Fruit fly (Drosophila melanogaster): ENCODE data around the gene retinin.

retinin gene

DNA sequence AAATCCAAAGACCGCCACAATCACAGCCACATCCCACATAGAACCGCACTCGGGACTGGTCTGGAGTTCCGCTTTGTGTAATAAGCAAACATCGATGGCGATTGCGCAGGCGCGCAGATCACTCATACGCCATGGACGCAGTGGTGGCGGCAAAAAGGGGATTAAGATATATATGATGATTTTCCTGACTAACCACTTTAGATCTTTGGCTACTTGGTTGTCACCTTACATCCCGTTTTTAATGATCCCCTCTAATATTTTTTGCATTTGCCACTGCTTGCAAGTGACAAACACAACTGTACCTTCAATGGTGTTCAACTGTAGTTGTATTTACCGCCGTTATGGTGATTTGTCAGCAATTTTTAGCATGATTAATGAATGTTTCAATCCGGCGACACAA, 21.8 kb upstream of the retinin start:
- peak; percentile 17 for TF ChIP-seq br (GFP tag; optimal IDR thresholded peaks at IDR 0.05)
- TF ChIP-seq foxo (GFP tag; optimal IDR thresholded peaks at IDR 0.05): peak in 1 of 2 experiments; percentile 55
- TF ChIP-seq jim (GFP tag; optimal IDR thresholded peaks at IDR 0.05): no peak
- TF ChIP-seq ey (GFP tag; optimal IDR thresholded peaks at IDR 0.05): peak; percentile 32
- TF ChIP-seq sage (GFP tag; optimal IDR thresholded peaks at IDR 0.05): no peak
- TF ChIP-seq CG9705 (GFP tag; optimal IDR thresholded peaks at IDR 0.05): no peak

dm6 chr3L:16313985-16314384, 17.7 kb upstream of the retinin start, which contains the start of gene CG13062:
Gene CG13062, plus strand, starts transcription at chr3L:16314285.
- TF ChIP-seq rgr (GFP tag; optimal IDR thresholded peaks at IDR 0.05): no peak
- no peak for TF ChIP-seq GATAd (GFP tag; optimal IDR thresholded peaks at IDR 0.05)
- no peak for TF ChIP-seq CrebA (GFP tag; optimal IDR thresholded peaks at IDR 0.05; ENCODE audit: borderline replicate concordance)
- TF ChIP-seq ey (GFP tag; optimal IDR thresholded peaks at IDR 0.05): no peak
- TF ChIP-seq Jra (GFP tag; optimal IDR thresholded peaks at IDR 0.05): no peak
- TF ChIP-seq Rel (GFP tag; optimal IDR thresholded peaks at IDR 0.05): no peak
- TF ChIP-seq Rel (tag; optimal IDR thresholded peaks at IDR 0.05): no peak
- TF ChIP-seq sv (GFP tag; optimal IDR thresholded peaks at IDR 0.05): no peak
- no peak for TF ChIP-seq jim (GFP tag; optimal IDR thresholded peaks at IDR 0.05)
- TF ChIP-seq pan (optimal IDR thresholded peaks at IDR 0.05): no peak
- TF ChIP-seq fru (GFP tag; optimal IDR thresholded peaks at IDR 0.05): no peak
- no peak for TF ChIP-seq Hr83 (GFP tag; optimal IDR thresholded peaks at IDR 0.05; ENCODE audit: poor library complexity, severe bottlenecking)
- no peak for TF ChIP-seq HLH106 (tag; optimal IDR thresholded peaks at IDR 0.05)
- no peak for TF ChIP-seq OdsH (GFP tag; optimal IDR thresholded peaks at IDR 0.05)
- TF ChIP-seq Hnf4 (GFP tag; optimal IDR thresholded peaks at IDR 0.05): no peak
- TF ChIP-seq Dfd (GFP tag; optimal IDR thresholded peaks at IDR 0.05): no peak
- no peak for TF ChIP-seq Abd-B (GFP tag; optimal IDR thresholded peaks at IDR 0.05)
- TF ChIP-seq CG32264 (GFP tag; optimal IDR thresholded peaks at IDR 0.05): no peak
- no peak for TF ChIP-seq woc (GFP tag; optimal IDR thresholded peaks at IDR 0.05)

DNA sequence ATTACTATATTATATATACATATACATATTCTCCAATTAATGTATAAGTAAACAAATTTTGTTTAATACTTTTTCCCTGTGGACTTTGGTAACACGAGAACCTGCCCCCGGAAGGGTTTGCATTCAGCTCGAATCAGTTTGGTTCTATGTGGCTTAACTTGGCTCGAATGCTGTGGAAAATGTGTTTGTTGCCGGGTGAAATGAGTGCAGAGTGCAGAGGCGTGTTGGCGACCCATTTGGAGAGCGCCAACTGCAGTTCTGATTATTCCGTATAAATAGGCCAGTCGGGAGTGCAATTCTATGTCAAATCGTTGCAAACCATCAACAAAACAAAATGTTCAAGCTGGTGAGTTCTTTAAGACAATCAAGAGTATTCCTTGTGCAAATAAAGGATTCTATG, 14.0 kb upstream of the retinin start, which contains the start of gene Nplp3:
Gene Nplp3, plus strand, starts transcription at position 301 of the 400 bp plus-strand sequence.
- no peak for TF ChIP-seq br (GFP tag; optimal IDR thresholded peaks at IDR 0.05)
- no peak for TF ChIP-seq Vsx2 (GFP tag; optimal IDR thresholded peaks at IDR 0.05; ENCODE audit: partially characterized antibody)

DNA sequence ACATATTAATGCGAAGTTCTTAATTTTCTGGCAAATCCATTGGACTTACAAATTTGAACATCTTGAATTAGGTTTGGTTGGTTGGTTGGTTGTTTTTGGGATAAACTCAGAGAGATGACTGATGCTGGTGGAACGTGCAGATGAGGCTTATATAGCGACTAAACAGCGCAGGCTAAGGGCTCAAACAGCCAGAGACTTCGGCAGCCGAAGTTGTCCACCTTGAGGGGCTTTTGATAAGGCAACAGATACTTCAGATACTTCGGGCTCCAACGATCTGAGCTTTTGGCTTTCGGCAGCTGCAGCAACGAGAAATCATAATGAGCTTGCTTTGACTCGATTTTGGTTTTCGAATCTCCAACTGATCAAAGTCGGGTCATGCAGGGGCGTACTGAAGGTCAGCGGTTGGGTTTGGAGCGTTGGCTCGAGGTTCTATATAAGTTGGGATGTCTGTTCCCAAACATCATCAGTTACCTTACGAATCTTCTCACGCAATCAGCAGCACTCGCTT, 12.3 kb upstream of the retinin start, which contains the start of the genes CG13041 and CG13060:
Gene CG13041, minus strand, starts transcription at position 128 of the 508 bp plus-strand sequence.
Gene CG13060, plus strand, starts transcription at position 458 of the 508 bp plus-strand sequence.
- no peak for TF ChIP-seq Dif (GFP tag; optimal IDR thresholded peaks at IDR 0.05; ENCODE audit: partially characterized antibody)
- no peak for TF ChIP-seq woc (GFP tag; optimal IDR thresholded peaks at IDR 0.05)
- no peak for TF ChIP-seq brk (GFP tag; optimal IDR thresholded peaks at IDR 0.05)
- no peak for TF ChIP-seq sv (GFP tag; optimal IDR thresholded peaks at IDR 0.05)
- no peak for TF ChIP-seq Hr78 (GFP tag; optimal IDR thresholded peaks at IDR 0.05)
- TF ChIP-seq foxo (GFP tag; optimal IDR thresholded peaks at IDR 0.05): no peak
- TF ChIP-seq dsf (GFP tag; optimal IDR thresholded peaks at IDR 0.05; ENCODE audit: borderline replicate concordance): no peak
- TF ChIP-seq fru (GFP tag; optimal IDR thresholded peaks at IDR 0.05): no peak
- TF ChIP-seq CG32264 (GFP tag; optimal IDR thresholded peaks at IDR 0.05): no peak
- TF ChIP-seq pan (optimal IDR thresholded peaks at IDR 0.05): no peak
- TF ChIP-seq Myc (optimal IDR thresholded peaks at IDR 0.05): no peak
- TF ChIP-seq Dfd (GFP tag; optimal IDR thresholded peaks at IDR 0.05): no peak

dm6 chr3L:16321172-16321571, 10.6 kb upstream of the retinin start, which contains the start of gene CG42718:
Gene CG42718, minus strand, starts transcription at chr3L:16321272.
- TF ChIP-seq Rel (GFP tag; optimal IDR thresholded peaks at IDR 0.05): no peak
- no peak for TF ChIP-seq Rel (tag; optimal IDR thresholded peaks at IDR 0.05)
- no peak for TF ChIP-seq GATAd (GFP tag; optimal IDR thresholded peaks at IDR 0.05)
- no peak for TF ChIP-seq OdsH (GFP tag; optimal IDR thresholded peaks at IDR 0.05)
- TF ChIP-seq jim (GFP tag; optimal IDR thresholded peaks at IDR 0.05): no peak
- TF ChIP-seq Mio (GFP tag; optimal IDR thresholded peaks at IDR 0.05): no peak
- TF ChIP-seq Vsx2 (GFP tag; optimal IDR thresholded peaks at IDR 0.05; ENCODE audit: partially characterized antibody): no peak
- TF ChIP-seq sv (GFP tag; optimal IDR thresholded peaks at IDR 0.05): no peak
- TF ChIP-seq rgr (GFP tag; optimal IDR thresholded peaks at IDR 0.05): no peak
- no peak for TF ChIP-seq Sp1 (GFP tag; optimal IDR thresholded peaks at IDR 0.05)
- TF ChIP-seq dmrt93B (GFP tag; optimal IDR thresholded peaks at IDR 0.05): no peak
- TF ChIP-seq sage (GFP tag; optimal IDR thresholded peaks at IDR 0.05): no peak
- TF ChIP-seq h (GFP tag; optimal IDR thresholded peaks at IDR 0.05): no peak
